Fruit fly (Drosophila melanogaster): ENCODE data around the gene CG44532.

DNA sequence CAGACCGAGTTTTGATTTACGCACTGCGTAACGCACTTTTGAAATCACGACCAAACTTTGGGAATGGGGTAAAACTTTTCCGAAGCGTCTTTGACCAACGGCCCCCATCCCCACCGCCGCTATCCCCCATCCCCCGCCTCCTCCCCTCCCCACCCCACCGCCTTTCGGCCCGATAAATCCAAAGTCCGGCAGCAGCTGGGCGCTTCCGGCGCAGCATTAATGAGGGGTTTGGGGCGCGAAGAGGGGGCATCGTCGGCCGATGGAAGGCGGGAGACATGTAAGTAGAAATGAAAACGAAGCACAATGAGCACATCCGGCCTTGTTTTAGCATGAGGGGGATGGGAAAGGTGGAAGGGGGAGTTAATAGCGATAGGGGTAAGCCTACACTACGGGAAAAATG lies 22.8 kb upstream of the CG44532 start:
- TF ChIP-seq maf-S (GFP tag; optimal IDR thresholded peaks at IDR 0.05) (no peak), br (optimal IDR thresholded peaks at IDR 0.05) (no peak), CG30431 (GFP tag; optimal IDR thresholded peaks at IDR 0.05) (no peak), sob (GFP tag; IDR thresholded peaks at IDR 0.05) (no peak), CG7839 (tag; optimal IDR thresholded peaks at IDR 0.05) (no peak), pita (GFP tag; optimal IDR thresholded peaks at IDR 0.05) (no peak), CG17361 (GFP tag; IDR thresholded peaks at IDR 0.05) (no peak), bowl (GFP tag; IDR thresholded peaks at IDR 0.05) (no peak), CG4328 (GFP tag; optimal IDR thresholded peaks at IDR 0.05) (no peak), CG2875 (GFP tag; optimal IDR thresholded peaks at IDR 0.05) (no peak), nau (GFP tag; optimal IDR thresholded peaks at IDR 0.05) (peak; percentile 43)
